Worm (Caenorhabditis elegans): ENCODE results near the gene snu-13.

DNA sequence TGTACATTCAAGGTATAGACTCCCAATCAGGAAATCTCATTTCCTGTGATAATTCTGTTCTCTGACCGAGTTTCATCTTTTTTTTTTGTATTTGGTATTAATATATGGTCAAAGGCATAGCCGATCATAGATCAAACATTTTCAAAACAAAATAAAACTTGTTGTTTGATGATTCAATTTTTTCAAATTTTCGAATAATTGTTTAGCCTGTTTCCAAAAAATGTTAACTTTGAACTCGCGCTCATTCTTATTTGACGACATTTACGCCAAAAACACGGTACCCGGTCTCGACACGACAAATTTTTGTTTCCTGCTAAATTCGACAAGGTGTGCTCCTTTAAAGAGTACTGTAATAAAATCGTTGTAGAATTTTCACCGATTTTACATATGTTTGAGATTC is 49.6 kb downstream of the snu-13 start:
- TF ChIP-seq Y53G8AR.9 (GFP tag; conservative IDR thresholded peaks at IDR 0.05) (no peak), efl-1 (GFP tag; optimal IDR thresholded peaks at IDR 0.05) (no peak), atf-7 (tag; optimal IDR thresholded peaks at IDR 0.05) (no peak), pha-4 (tag; optimal IDR thresholded peaks at IDR 0.05) (no peak)

Data from whole organism, young adult.